Fruit fly (Drosophila melanogaster) whole organism, embryonic: ENCODE data around the gene CG8851.

ENCODE experiments used
- Ada2b ChIP-seq: fragments of 200-800 bp; sonication (Bioruptor generic); IDR thresholded peaks from 2 replicates; pipeline ENCODE4 v1.3.6; 2022; ENCODE audit warnings: missing biosample characterization, missing genetic modification characterization
- Atf3 ChIP-seq: fragments of 200-800 bp; sonication (Bioruptor generic); optimal IDR thresholded peaks from 3 replicates; lab custom pipeline; 2016; ENCODE audit warnings: missing biosample characterization, missing genetic modification characterization
- CG1024 ChIP-seq: fragments of 200-800 bp; sonication (Bioruptor generic); IDR thresholded peaks from 2 replicates; pipeline ENCODE4 v1.3.6; 2022; ENCODE audit warnings: missing biosample characterization, missing genetic modification characterization
- CG10366 ChIP-seq: fragments of 200-800 bp; sonication (Bioruptor generic); IDR thresholded peaks from 2 replicates; pipeline ENCODE4 v1.3.6; 2022; ENCODE audit warnings: missing biosample characterization, missing genetic modification characterization
- CG11456 ChIP-seq: fragments of 200-800 bp; sonication (Bioruptor generic); IDR thresholded peaks from 3 replicates; pipeline ENCODE4 v1.3.6; 2022; ENCODE audit warnings: missing biosample characterization, missing genetic modification characterization
- CG12155 ChIP-seq: fragments of 200-800 bp; sonication (Bioruptor generic); optimal IDR thresholded peaks from 3 replicates; lab custom pipeline; 2016; ENCODE audit warnings: missing biosample characterization, missing genetic modification characterization
- CG12219 ChIP-seq: fragments of 200-800 bp; sonication (Bioruptor generic); optimal IDR thresholded peaks from 3 replicates; lab custom pipeline; 2018; ENCODE audit warnings: missing biosample characterization, mild to moderate bottlenecking, missing genetic modification characterization
- CG1233 ChIP-seq: fragments of 200-800 bp; sonication (Bioruptor generic); optimal IDR thresholded peaks from 4 replicates; lab custom pipeline; 2018; ENCODE audit warnings: missing biosample characterization, mild to moderate bottlenecking, missing genetic modification characterization
- CG12391 ChIP-seq: fragments of 200-800 bp; sonication (Bioruptor generic); optimal IDR thresholded peaks from 3 replicates; lab custom pipeline; 2018; ENCODE audit warnings: missing biosample characterization, mild to moderate bottlenecking, missing genetic modification characterization, moderate library complexity
- CG13424 ChIP-seq: fragments of 200-800 bp; sonication (Bioruptor generic); optimal IDR thresholded peaks from 2 replicates; lab custom pipeline; 2019; ENCODE audit warnings: missing biosample characterization, mild to moderate bottlenecking, missing genetic modification characterization, moderate library complexity
- CG18262 ChIP-seq: fragments of 200-800 bp; optimal IDR thresholded peaks from 3 replicates; lab custom pipeline; 2019; ENCODE audit warnings: missing biosample characterization, mild to moderate bottlenecking, missing genetic modification characterization, moderate library complexity
- CG2889 ChIP-seq: fragments of 200-800 bp; sonication (Bioruptor generic); IDR thresholded peaks from 3 replicates; pipeline ENCODE4 v1.3.6; 2022; ENCODE audit warnings: missing biosample characterization, missing genetic modification characterization
- CG30403 ChIP-seq: fragments of 200-800 bp; sonication (Bioruptor generic); optimal IDR thresholded peaks from 3 replicates; lab custom pipeline; 2016; ENCODE audit warnings: missing biosample characterization, missing genetic modification characterization
- CG3163 ChIP-seq: fragments of 200-800 bp; sonication (Bioruptor generic); optimal IDR thresholded peaks from 3 replicates; lab custom pipeline; 2016; ENCODE audit warnings: missing biosample characterization, missing genetic modification characterization
- CG3726 ChIP-seq: fragments of 200-800 bp; sonication (Bioruptor generic); IDR thresholded peaks from 3 replicates; pipeline ENCODE4, ENCODE4 v1.3.6; 2022; ENCODE audit warnings: missing biosample characterization, missing genetic modification characterization
- CG6689 ChIP-seq: fragments of 200-800 bp; sonication (Bioruptor generic); IDR thresholded peaks from 2 replicates; pipeline ENCODE4 v1.3.6; 2022; ENCODE audit warnings: missing biosample characterization, missing genetic modification characterization
- CG7271 ChIP-seq: fragments of 200-800 bp; sonication (Bioruptor generic); optimal IDR thresholded peaks from 2 replicates; lab custom pipeline; 2018; ENCODE audit warnings: missing biosample characterization, mild to moderate bottlenecking, missing genetic modification characterization, moderate library complexity
- CG7745 ChIP-seq: fragments of 200-800 bp; sonication (Bioruptor generic); optimal IDR thresholded peaks from 2 replicates; lab custom pipeline; 2018; ENCODE audit warnings: missing biosample characterization, mild to moderate bottlenecking, missing genetic modification characterization, moderate library complexity
- CG8359 ChIP-seq: fragments of 200-800 bp; sonication (Bioruptor generic); optimal IDR thresholded peaks from 2 replicates; lab custom pipeline; 2017; ENCODE audit warnings: missing biosample characterization, mild to moderate bottlenecking, missing genetic modification characterization, borderline replicate concordance
- CG9727 ChIP-seq: fragments of 200-800 bp; sonication (Bioruptor generic); optimal IDR thresholded peaks from 3 replicates; lab custom pipeline; 2017; ENCODE audit warnings: missing biosample characterization, mild to moderate bottlenecking, missing genetic modification characterization
- CG9797 ChIP-seq: fragments of 200-800 bp; sonication (Bioruptor generic); optimal IDR thresholded peaks from 3 replicates; lab custom pipeline; 2018; ENCODE audit warnings: missing biosample characterization, mild to moderate bottlenecking, missing genetic modification characterization
- CHES-1-like ChIP-seq: fragments of 200-800 bp; sonication (Bioruptor generic); optimal IDR thresholded peaks from 2 replicates; lab custom pipeline; 2016; ENCODE audit warnings: missing biosample characterization, missing genetic modification characterization
- Chrac-16 ChIP-seq: fragments of 200-800 bp; sonication (Bioruptor generic); optimal IDR thresholded peaks from 3 replicates; lab custom pipeline; 2016; ENCODE audit warnings: missing biosample characterization, missing genetic modification characterization
- D19A ChIP-seq: fragments of 200-800 bp; optimal IDR thresholded peaks from 3 replicates; lab custom pipeline; 2019; ENCODE audit warnings: missing biosample characterization, mild to moderate bottlenecking, missing genetic modification characterization, moderate library complexity
- Dip2 ChIP-seq: fragments of 200-800 bp; sonication (Bioruptor generic); IDR thresholded peaks from 2 replicates; pipeline ENCODE4 v1.3.6; 2022; ENCODE audit warnings: missing biosample characterization, missing genetic modification characterization
- HmgD ChIP-seq: fragments of 200-800 bp; sonication (Bioruptor generic); optimal IDR thresholded peaks from 3 replicates; lab custom pipeline; 2016; ENCODE audit warnings: missing biosample characterization, missing genetic modification characterization
- Hmx ChIP-seq: fragments of 200-800 bp; sonication (Bioruptor generic); optimal IDR thresholded peaks from 2 replicates; lab custom pipeline; 2016; ENCODE audit warnings: missing biosample characterization, missing genetic modification characterization
- Lhr ChIP-seq: fragments of 200-800 bp; sonication (Bioruptor generic); optimal IDR thresholded peaks from 3 replicates; lab custom pipeline; 2017; ENCODE audit warnings: mild to moderate bottlenecking, missing biosample characterization, missing genetic modification reagents, missing genetic modification characterization
- Ssrp ChIP-seq: fragments of 200-800 bp; sonication (Bioruptor generic); optimal IDR thresholded peaks from 2 replicates; lab custom pipeline; 2018; ENCODE audit warnings: missing biosample characterization, mild to moderate bottlenecking, missing genetic modification characterization, moderate library complexity
- ara ChIP-seq: fragments of 200-800 bp; sonication (Bioruptor generic); IDR thresholded peaks from 2 replicates; pipeline ENCODE4 v1.3.6; 2022; ENCODE audit warnings: missing biosample characterization, missing genetic modification characterization
- bcd ChIP-seq: fragments of 200-800 bp; sonication (Bioruptor generic); optimal IDR thresholded peaks from 2 replicates; lab custom pipeline; 2017; ENCODE audit warnings: missing biosample characterization, mild to moderate bottlenecking, missing genetic modification characterization
- bigmax ChIP-seq: fragments of 200-800 bp; sonication (Bioruptor generic); optimal IDR thresholded peaks from 2 replicates; lab custom pipeline; 2018; ENCODE audit warnings: missing biosample characterization, mild to moderate bottlenecking, missing genetic modification characterization
- cad ChIP-seq: fragments of >200 bp; optimal IDR thresholded peaks from 2 replicates; lab custom pipeline; 2017; ENCODE audit warnings: missing biosample characterization, missing genetic modification characterization
- chinmo ChIP-seq: fragments of 200-800 bp; sonication (Bioruptor generic); IDR thresholded peaks from 4 replicates; pipeline ENCODE4 v1.3.6; 2022; ENCODE audit warnings: missing biosample characterization, missing genetic modification characterization; ENCODE audit not compliant: partially characterized antibody
- chm ChIP-seq: fragments of 200-800 bp; sonication (Bioruptor generic); IDR thresholded peaks from 2 replicates; pipeline ENCODE4 v1.3.6; 2022; ENCODE audit warnings: missing biosample characterization, missing genetic modification characterization
- danr ChIP-seq: fragments of 200-800 bp; sonication (Bioruptor generic); IDR thresholded peaks from 2 replicates; pipeline ENCODE4 v1.3.6; 2022; ENCODE audit warnings: missing biosample characterization, missing genetic modification characterization
- dysf ChIP-seq: fragments of 200-800 bp; sonication (Bioruptor generic); IDR thresholded peaks from 3 replicates; pipeline ENCODE4 v1.3.6; 2022; ENCODE audit warnings: missing biosample characterization, missing genetic modification characterization
- ems ChIP-seq: fragments of 200-800 bp; sonication (Bioruptor generic); optimal IDR thresholded peaks from 3 replicates; lab custom pipeline; 2016; ENCODE audit warnings: missing biosample characterization, missing genetic modification characterization
- eve ChIP-seq, 2 experiments: fragments of >200 bp; optimal IDR thresholded peaks; 2 replicates each; lab custom pipeline; 2017; ENCODE audit warnings: missing biosample characterization in 2 of 2, missing genetic modification characterization in 2 of 2
- eyg ChIP-seq: fragments of 200-800 bp; sonication (Bioruptor generic); optimal IDR thresholded peaks from 3 replicates; lab custom pipeline; 2016; ENCODE audit warnings: missing biosample characterization, missing genetic modification characterization
- fru ChIP-seq: fragments of >200 bp; optimal IDR thresholded peaks from 2 replicates; lab custom pipeline; 2017
- grau ChIP-seq: fragments of 200-800 bp; optimal IDR thresholded peaks from 3 replicates; lab custom pipeline; 2019; ENCODE audit warnings: missing biosample characterization, mild to moderate bottlenecking, missing genetic modification characterization, moderate library complexity
- gsb-n ChIP-seq: fragments of 200-800 bp; sonication (Bioruptor generic); optimal IDR thresholded peaks from 3 replicates; lab custom pipeline; 2018; ENCODE audit warnings: missing biosample characterization, mild to moderate bottlenecking, missing genetic modification characterization
- hth ChIP-seq: fragments of >200 bp; optimal IDR thresholded peaks from 2 replicates; lab custom pipeline; 2017; ENCODE audit warnings: inconsistent platforms
- ind ChIP-seq: fragments of 200-800 bp; sonication (Bioruptor generic); optimal IDR thresholded peaks from 3 replicates; lab custom pipeline; 2016; ENCODE audit warnings: missing biosample characterization, missing genetic modification characterization
- mld ChIP-seq: fragments of 200-800 bp; sonication (Bioruptor generic); IDR thresholded peaks from 3 replicates; pipeline ENCODE4 v1.3.6; 2022; ENCODE audit warnings: missing biosample characterization, missing genetic modification characterization; ENCODE audit not compliant: partially characterized antibody
- onecut ChIP-seq: fragments of 200-800 bp; sonication (Bioruptor generic); IDR thresholded peaks from 2 replicates; pipeline ENCODE4 v1.3.6; 2022; ENCODE audit warnings: missing biosample characterization, missing genetic modification characterization
- sens ChIP-seq: fragments of 200-800 bp; sonication (Bioruptor generic); peaks from one replicate; lab custom pipeline; 2016; ENCODE audit warnings: missing biosample characterization, missing genetic modification characterization
- ssp ChIP-seq: fragments of 200-800 bp; sonication (Bioruptor generic); IDR thresholded peaks from 2 replicates; pipeline ENCODE4 v1.3.6; 2022; ENCODE audit warnings: missing biosample characterization, missing genetic modification characterization

Gene CG8851

DNA sequence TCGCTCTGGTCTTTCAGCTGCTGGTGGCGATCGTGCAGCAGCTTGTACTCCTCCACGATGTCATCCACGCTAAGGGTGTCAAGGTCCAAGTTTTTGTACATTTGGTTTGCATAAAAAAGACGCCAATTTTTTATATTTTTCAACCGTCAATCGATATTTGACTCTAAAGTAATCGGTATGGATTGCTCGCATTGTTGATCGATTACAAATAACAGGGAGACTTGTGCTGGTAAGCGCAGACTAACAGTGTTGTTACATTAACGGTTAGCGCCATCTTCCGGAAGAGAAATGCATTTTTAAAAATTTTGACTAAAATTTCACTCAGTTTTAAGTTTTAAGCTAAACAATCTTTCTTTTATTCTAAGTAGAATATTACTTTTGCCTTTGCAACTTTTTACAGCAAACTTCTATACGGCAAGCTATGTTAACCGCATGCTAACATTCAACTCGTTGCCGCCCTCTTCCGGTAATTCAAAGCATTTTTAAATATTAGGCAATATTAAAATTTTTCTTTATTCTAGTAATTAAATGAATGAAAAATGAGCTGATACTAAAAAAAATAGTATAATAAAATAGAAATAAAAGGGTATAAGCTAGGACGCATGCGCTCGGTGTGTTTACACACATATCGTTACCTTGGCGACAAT, 10.8 kb downstream of the CG8851 start, which contains the start of the genes Spindly and IFT57 (continued):
- TF ChIP-seq mld (GFP tag; lab: Robert Waterston, UW) (no peak), CG30403 (no peak), CG18262 (tag; lab: Kevin White, UChicago) (peak; percentile 0)
- TF ChIP-seq, all 482 proteins: peak for 48

DNA sequence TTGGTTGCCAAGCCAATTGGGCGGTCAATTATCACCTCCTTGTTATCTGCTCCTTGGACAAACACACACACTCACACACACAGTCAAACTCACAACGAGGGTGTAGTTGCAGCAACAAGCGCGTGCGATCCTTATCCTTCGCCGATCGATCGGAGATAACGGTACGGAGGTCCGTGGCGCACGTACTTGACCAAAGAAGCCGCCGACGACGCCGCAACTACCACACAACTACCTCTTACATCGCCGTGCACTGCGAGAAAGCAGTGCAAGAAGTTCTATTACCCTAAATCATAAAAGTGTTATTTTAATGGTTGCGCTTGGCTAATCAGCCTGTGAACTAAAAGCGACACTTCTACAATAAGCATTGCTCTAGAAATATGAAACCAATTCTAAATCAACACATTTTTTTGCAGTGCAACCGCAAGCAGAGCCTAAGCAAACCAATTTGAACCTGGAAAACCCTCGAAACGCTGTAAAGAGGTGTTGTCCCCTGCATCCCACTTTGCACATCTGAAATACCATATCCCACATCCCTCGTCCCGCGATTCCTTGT, 13.6 kb downstream of the CG8851 start:
- TF ChIP-seq HmgD (GFP tag; lab: Kevin White, UChicago) (no peak), Ada2b (no peak; the same call in 1 of the 2 replicates), CG6689 (peak; percentile 65), ara (peak; percentile 79), D19A (tag; lab: Kevin White, UChicago) (peak; percentile 41), bigmax (GFP tag; lab: Kevin White, UChicago) (no peak), CG7745 (tag; lab: Kevin White, UChicago) (no peak), gsb-n (tag; lab: Kevin White, UChicago) (peak; percentile 36), fru (lab: Kevin White, UChicago) (no peak), CG11456 (GFP tag; lab: Robert Waterston, UW) (no peak), ems (peak; percentile 30), CG12219 (GFP tag; lab: Kevin White, UChicago) (no peak), CG7271 (tag; lab: Kevin White, UChicago) (peak; percentile 78), dysf (peak; percentile 42; the same call in 1 of the 3 replicates), cad (GFP tag; lab: Kevin White, UChicago) (no peak), CG8359 (no peak), CG9797 (no peak), Chrac-16 (GFP tag; lab: Kevin White, UChicago) (peak; percentile 68), danr (GFP tag; lab: Robert Waterston, UW) (no peak), chm (GFP tag; lab: Robert Waterston, UW) (0 out of 2 replicates have a peak, but pooled peaks have one; percentile 49), CG1233 (peak; percentile 46), CG1024 (GFP tag; lab: Robert Waterston, UW) (peak; percentile 45; the same call in 1 of the 2 replicates), ssp (peak; percentile 35; the same call in 1 of the 2 replicates), CG12391 (tag; lab: Kevin White, UChicago) (peak; percentile 54), eyg (no peak), CG3726 (GFP tag; lab: Robert Waterston, UW) (no peak), grau (tag; lab: Kevin White, UChicago) (peak; percentile 26), CHES-1-like (peak; percentile 4), CG2889 (no peak), hth (lab: Kevin White, UChicago) (no peak), CG3163 (GFP tag; lab: Kevin White, UChicago) (peak; percentile 7), sens (GFP tag; lab: Kevin White, UChicago) (peak; percentile 87), CG9727 (GFP tag; lab: Kevin White, UChicago) (peak; percentile 85), eve (GFP tag; optimal IDR thresholded peaks at IDR 0.05; lab: Kevin White, UChicago) (peak in 1 of 2 experiments; percentile 94), onecut (GFP tag; lab: Robert Waterston, UW) (peak; percentile 43), Dip2 (GFP tag; lab: Robert Waterston, UW) (no peak), CG13424 (tag; lab: Kevin White, UChicago) (peak; percentile 4), bcd (GFP tag; lab: Kevin White, UChicago) (peak; percentile 8), Atf3 (GFP tag; lab: Kevin White, UChicago) (peak; percentile 17), ind (GFP tag; lab: Kevin White, UChicago) (peak; percentile 37), CG12155 (GFP tag; lab: Kevin White, UChicago) (peak; percentile 45), Lhr (peak; percentile 10), chinmo (GFP tag; lab: Robert Waterston, UW) (no peak), Hmx (GFP tag; lab: Kevin White, UChicago) (no peak), CG10366 (GFP tag; lab: Robert Waterston, UW) (no peak; the same call in 1 of the 2 replicates), Ssrp (tag; lab: Kevin White, UChicago) (peak; percentile 43)
